Fruit fly (Drosophila melanogaster) whole organism, embryonic: ENCODE data around the gene CG6178.

Experiments used
- Awh ChIP-seq: fragments of 200-800 bp; sonication (Bioruptor generic); IDR thresholded peaks from 2 replicates; pipeline ENCODE4, ENCODE4 v1.3.6; 2022; ENCODE audit warnings: missing biosample characterization, missing genetic modification characterization
- B-H1 ChIP-seq: fragments of 200-800 bp; sonication (Bioruptor generic); IDR thresholded peaks from 3 replicates; pipeline ENCODE4 v1.3.6; 2022; ENCODE audit warnings: missing biosample characterization, missing genetic modification characterization
- B-H2 ChIP-seq: fragments of 200-800 bp; sonication (Bioruptor generic); optimal IDR thresholded peaks from 2 replicates; lab custom pipeline; 2018; ENCODE audit warnings: missing biosample characterization, mild to moderate bottlenecking, missing genetic modification characterization
- BtbVII ChIP-seq: fragments of 200-800 bp; sonication (Bioruptor generic); optimal IDR thresholded peaks from 3 replicates; lab custom pipeline; 2017; ENCODE audit warnings: missing biosample characterization, mild to moderate bottlenecking, missing genetic modification characterization
- CG11696 ChIP-seq: fragments of 200-800 bp; sonication (Bioruptor generic); IDR thresholded peaks from 2 replicates; pipeline ENCODE4 v1.3.6; 2022; ENCODE audit warnings: missing biosample characterization, missing genetic modification characterization
- CG12071 ChIP-seq: fragments of 200-800 bp; sonication (Bioruptor generic); optimal IDR thresholded peaks from 3 replicates; lab custom pipeline; 2018; ENCODE audit warnings: missing biosample characterization, mild to moderate bottlenecking, missing genetic modification characterization
- CG12219 ChIP-seq: fragments of 200-800 bp; sonication (Bioruptor generic); optimal IDR thresholded peaks from 3 replicates; lab custom pipeline; 2018; ENCODE audit warnings: missing biosample characterization, mild to moderate bottlenecking, missing genetic modification characterization
- CG13624 ChIP-seq: fragments of 200-800 bp; sonication (Bioruptor generic); optimal IDR thresholded peaks from 2 replicates; lab custom pipeline; 2016; ENCODE audit warnings: missing biosample characterization, missing genetic modification characterization
- CG14050 ChIP-seq: fragments of 200-800 bp; sonication (Bioruptor generic); IDR thresholded peaks from 3 replicates; pipeline ENCODE4 v1.3.6; 2022; ENCODE audit warnings: missing biosample characterization, missing genetic modification characterization
- CG16863 ChIP-seq: fragments of 200-800 bp; sonication (Bioruptor generic); optimal IDR thresholded peaks from 3 replicates; lab custom pipeline; 2016; ENCODE audit warnings: missing biosample characterization, missing genetic modification characterization
- CG17385 ChIP-seq: fragments of 200-800 bp; sonication (Bioruptor generic); optimal IDR thresholded peaks from 3 replicates; lab custom pipeline; 2018; ENCODE audit warnings: missing biosample characterization, mild to moderate bottlenecking, missing genetic modification characterization
- CG17829 ChIP-seq: fragments of 200-800 bp; optimal IDR thresholded peaks from 2 replicates; lab custom pipeline; 2019; ENCODE audit warnings: missing biosample characterization, mild to moderate bottlenecking, missing genetic modification characterization, moderate library complexity
- CG17912 ChIP-seq: fragments of 200-800 bp; sonication (Bioruptor generic); optimal IDR thresholded peaks from 2 replicates; lab custom pipeline; 2018; ENCODE audit warnings: missing biosample characterization, mild to moderate bottlenecking, missing genetic modification characterization
- CG18262 ChIP-seq: fragments of 200-800 bp; optimal IDR thresholded peaks from 3 replicates; lab custom pipeline; 2019; ENCODE audit warnings: missing biosample characterization, mild to moderate bottlenecking, missing genetic modification characterization, moderate library complexity
- CG18619 ChIP-seq: fragments of 200-800 bp; sonication (Bioruptor generic); optimal IDR thresholded peaks from 3 replicates; lab custom pipeline; 2017; ENCODE audit warnings: missing biosample characterization, mild to moderate bottlenecking, missing genetic modification characterization
- CG2120 ChIP-seq: fragments of 200-800 bp; sonication (Bioruptor generic); optimal IDR thresholded peaks from 3 replicates; lab custom pipeline; 2016; ENCODE audit warnings: missing biosample characterization, missing genetic modification characterization
- CG2129 ChIP-seq: fragments of 200-800 bp; sonication (Bioruptor generic); IDR thresholded peaks from 2 replicates; pipeline ENCODE4 v1.3.6; 2022; ENCODE audit warnings: missing biosample characterization, missing genetic modification characterization; ENCODE audit not compliant: partially characterized antibody
- CG2875 ChIP-seq: fragments of 200-800 bp; sonication (Bioruptor generic); optimal IDR thresholded peaks from 2 replicates; lab custom pipeline; 2017; ENCODE audit warnings: missing biosample characterization, mild to moderate bottlenecking, missing genetic modification characterization, missing genetic modification reagents
- CG34422 ChIP-seq: fragments of 200-800 bp; sonication (Bioruptor generic); IDR thresholded peaks from 3 replicates; pipeline ENCODE4 v1.3.6; 2022; ENCODE audit warnings: missing biosample characterization, missing genetic modification characterization
- CG4617 ChIP-seq: fragments of 200-800 bp; sonication (Bioruptor generic); optimal IDR thresholded peaks from 3 replicates; lab custom pipeline; 2016; ENCODE audit warnings: missing biosample characterization, missing genetic modification characterization, borderline replicate concordance
- CG7839 ChIP-seq: fragments of 200-800 bp; sonication (Bioruptor generic); optimal IDR thresholded peaks from 3 replicates; lab custom pipeline; 2018; ENCODE audit warnings: missing biosample characterization, mild to moderate bottlenecking, missing genetic modification characterization, moderate library complexity
- Doc2 ChIP-seq: fragments of 200-800 bp; sonication (Bioruptor generic); IDR thresholded peaks from 2 replicates; pipeline ENCODE4 v1.3.6; 2022; ENCODE audit warnings: missing biosample characterization, missing genetic modification characterization
- Dp ChIP-seq: fragments of 200-800 bp; sonication (Bioruptor generic); optimal IDR thresholded peaks from 2 replicates; lab custom pipeline; 2018; ENCODE audit warnings: missing biosample characterization, mild to moderate bottlenecking, missing genetic modification characterization, moderate library complexity
- Ets97D ChIP-seq: fragments of 200-800 bp; sonication (Bioruptor generic); optimal IDR thresholded peaks from 3 replicates; lab custom pipeline; 2016; ENCODE audit warnings: missing biosample characterization, missing genetic modification characterization
- HHEX ChIP-seq: fragments of 200-800 bp; sonication (Bioruptor generic); optimal IDR thresholded peaks from 3 replicates; lab custom pipeline; 2017; ENCODE audit warnings: missing biosample characterization, mild to moderate bottlenecking, missing genetic modification characterization, missing genetic modification reagents
- Hand ChIP-seq: fragments of 200-800 bp; sonication (Bioruptor generic); optimal IDR thresholded peaks from 2 replicates; lab custom pipeline; 2017; ENCODE audit warnings: mild to moderate bottlenecking, missing biosample characterization, missing genetic modification reagents, missing genetic modification characterization
- HmgD ChIP-seq: fragments of 200-800 bp; sonication (Bioruptor generic); optimal IDR thresholded peaks from 3 replicates; lab custom pipeline; 2016; ENCODE audit warnings: missing biosample characterization, missing genetic modification characterization
- Myb ChIP-seq: fragments of 200-800 bp; sonication (Bioruptor generic); optimal IDR thresholded peaks from 2 replicates; lab custom pipeline; 2016; ENCODE audit warnings: missing biosample characterization, missing genetic modification characterization
- Nf-YB ChIP-seq: fragments of 200-800 bp; sonication (Bioruptor generic); optimal IDR thresholded peaks from 3 replicates; lab custom pipeline; 2019; ENCODE audit warnings: missing biosample characterization, mild to moderate bottlenecking, missing genetic modification characterization, moderate library complexity
- Poxn ChIP-seq: fragments of 200-800 bp; sonication (Bioruptor generic); IDR thresholded peaks from 2 replicates; pipeline ENCODE4 v1.3.6; 2022; ENCODE audit warnings: missing biosample characterization, missing genetic modification characterization
- Sin3A ChIP-seq: fragments of >200 bp; optimal IDR thresholded peaks from 2 replicates; lab custom pipeline; 2018
- Sox102F ChIP-seq: fragments of 200-800 bp; sonication (Bioruptor generic); optimal IDR thresholded peaks from 2 replicates; lab custom pipeline; 2018; ENCODE audit warnings: missing biosample characterization, mild to moderate bottlenecking, missing genetic modification characterization, moderate library complexity
- Xbp1 ChIP-seq: fragments of 200-800 bp; sonication (Bioruptor generic); optimal IDR thresholded peaks from 3 replicates; lab custom pipeline; 2016; ENCODE audit warnings: missing biosample characterization, mild to moderate bottlenecking, missing genetic modification characterization
- al ChIP-seq: fragments of 200-800 bp; sonication (Bioruptor generic); IDR thresholded peaks from 2 replicates; pipeline ENCODE4 v1.3.6; 2022; ENCODE audit warnings: missing biosample characterization, missing genetic modification characterization
- caup ChIP-seq: fragments of 200-800 bp; sonication (Bioruptor generic); optimal IDR thresholded peaks from 3 replicates; lab custom pipeline; 2017; ENCODE audit warnings: missing biosample characterization, mild to moderate bottlenecking, missing genetic modification characterization, moderate library complexity; ENCODE audit not compliant: severe bottlenecking
- dpn ChIP-seq, 2 experiments: fragments of 200-800 bp; sonication (Bioruptor generic); optimal IDR thresholded peaks; 3 replicates each; lab custom pipeline; 2016; ENCODE audit warnings: missing biosample characterization in 2 of 2, missing genetic modification characterization in 2 of 2
- ewg ChIP-seq: fragments of 200-800 bp; sonication (Bioruptor generic); optimal IDR thresholded peaks from 3 replicates; lab custom pipeline; 2017; ENCODE audit warnings: mild to moderate bottlenecking, missing biosample characterization, missing genetic modification reagents, missing genetic modification characterization
- fd64A ChIP-seq: fragments of 200-800 bp; sonication (Bioruptor generic); optimal IDR thresholded peaks from 3 replicates; lab custom pipeline; 2018; ENCODE audit warnings: missing biosample characterization, mild to moderate bottlenecking, missing genetic modification characterization
- gt ChIP-seq: fragments of 200-800 bp; sonication (Bioruptor generic); IDR thresholded peaks from 2 replicates; pipeline ENCODE4 v1.3.6; 2022; ENCODE audit warnings: missing biosample characterization, missing genetic modification characterization
- hkb ChIP-seq, 2 experiments: fragments of 200-800 bp in 1 of 2; fragments of >200 bp in 1 of 2; sonication (Bioruptor generic) in 1 of 2; IDR thresholded peaks in 1 of 2; optimal IDR thresholded peaks in 1 of 2; 2 replicates each; pipeline versions ENCODE4 v1.3.6 to Lab custom; 2017 to 2022; ENCODE audit warnings: missing biosample characterization in 1 of 2, missing genetic modification characterization in 1 of 2
- phol ChIP-seq: fragments of 200-800 bp; sonication (Bioruptor generic); optimal IDR thresholded peaks from 3 replicates; lab custom pipeline; 2018; ENCODE audit warnings: missing biosample characterization, mild to moderate bottlenecking, missing genetic modification characterization, moderate library complexity
- pita ChIP-seq: fragments of 200-800 bp; sonication (Bioruptor generic); optimal IDR thresholded peaks from 2 replicates; lab custom pipeline; 2017; ENCODE audit warnings: missing biosample characterization, mild to moderate bottlenecking, missing genetic modification characterization
- salm ChIP-seq: fragments of 200-800 bp; sonication (Bioruptor generic); optimal IDR thresholded peaks from 2 replicates; lab custom pipeline; 2018; ENCODE audit warnings: missing biosample characterization, mild to moderate bottlenecking, missing genetic modification characterization
- sug ChIP-seq: fragments of 200-800 bp; optimal IDR thresholded peaks from 2 replicates; lab custom pipeline; 2019; ENCODE audit warnings: missing biosample characterization, mild to moderate bottlenecking, missing genetic modification characterization, moderate library complexity

The CG6178 gene

DNA sequence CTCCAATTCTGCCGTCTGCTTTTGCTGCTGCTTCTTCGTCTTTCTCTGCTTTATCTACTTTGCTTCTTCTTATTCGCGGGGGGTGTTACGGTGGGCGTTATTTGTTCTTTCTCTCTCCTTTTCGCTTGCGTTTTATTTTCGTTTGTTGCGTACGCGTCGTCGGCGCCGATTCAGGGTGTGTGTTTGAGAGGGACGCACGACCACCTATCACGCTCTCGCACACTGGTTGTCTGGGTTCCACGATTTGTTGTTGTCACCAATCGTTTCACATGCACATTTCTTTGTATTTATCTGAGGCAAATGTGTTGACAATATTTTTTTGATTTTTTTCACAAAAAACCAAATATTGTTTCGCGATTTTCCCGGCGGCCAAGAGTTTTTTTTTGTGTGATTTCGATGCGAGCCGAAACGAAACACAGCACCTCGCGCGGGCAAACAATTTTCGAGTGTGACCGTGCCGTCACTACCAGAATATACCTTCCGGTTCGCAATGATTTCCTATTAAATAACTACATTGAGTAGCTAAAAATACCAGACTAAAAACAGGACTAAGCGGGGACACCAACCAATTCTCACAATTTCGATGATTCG, 46.7 kb upstream of the CG6178 start, which contains the start of gene Syx1A (continued):
- TF ChIP-seq Myb (peak; percentile 11), B-H1 (GFP tag; lab: Robert Waterston, UW) (no peak), pita (GFP tag; lab: Kevin White, UChicago) (peak; percentile 70), gt (no peak), Nf-YB (GFP tag; lab: Kevin White, UChicago) (peak; percentile 23), ewg (peak; percentile 10), HmgD (GFP tag; lab: Kevin White, UChicago) (peak; percentile 1), Hand (GFP tag; lab: Kevin White, UChicago) (peak; percentile 2), CG2875 (GFP tag; lab: Kevin White, UChicago) (peak; percentile 3), Sin3A (lab: Kevin White, UChicago) (peak; percentile 1), hkb (optimal IDR thresholded peaks at IDR 0.05; lab: Kevin White, UChicago) (no peak), hkb (GFP tag; IDR thresholded peaks at IDR 0.05; lab: Robert Waterston, UW) (no peak), B-H2 (GFP tag; lab: Kevin White, UChicago) (no peak), salm (no peak), CG12219 (GFP tag; lab: Kevin White, UChicago) (peak; percentile 10), CG4617 (GFP tag; lab: Kevin White, UChicago) (peak; percentile 0), Xbp1 (GFP tag; lab: Kevin White, UChicago) (no peak), CG13624 (GFP tag; lab: Kevin White, UChicago) (peak; percentile 32), CG18619 (GFP tag; lab: Kevin White, UChicago) (peak; percentile 23), Dp (GFP tag; lab: Kevin White, UChicago) (peak; percentile 25), CG17829 (tag; lab: Kevin White, UChicago) (peak; percentile 64), CG16863 (GFP tag; lab: Kevin White, UChicago) (no peak), CG17385 (GFP tag; lab: Kevin White, UChicago) (peak; percentile 93), HHEX (GFP tag; lab: Kevin White, UChicago) (peak; percentile 13), dpn (GFP tag; optimal IDR thresholded peaks at IDR 0.05; lab: Kevin White, UChicago) (peak in 1 of 2 experiments; percentile 6), CG12071 (GFP tag; lab: Kevin White, UChicago) (peak; percentile 22), CG2129 (GFP tag; lab: Robert Waterston, UW) (no peak), phol (tag; lab: Kevin White, UChicago) (peak; percentile 20), Ets97D (peak; percentile 74), CG7839 (tag; lab: Kevin White, UChicago) (peak; percentile 25), Sox102F (GFP tag; lab: Kevin White, UChicago) (no peak), Awh (GFP tag; lab: Robert Waterston, UW) (no peak), Doc2 (GFP tag; lab: Robert Waterston, UW) (no peak), BtbVII (GFP tag; lab: Kevin White, UChicago) (peak; percentile 36), CG2120 (GFP tag; lab: Kevin White, UChicago) (peak; percentile 22), CG14050 (GFP tag; lab: Robert Waterston, UW) (no peak), CG34422 (GFP tag; lab: Robert Waterston, UW) (no peak), caup (GFP tag; lab: Kevin White, UChicago) (peak; percentile 28), sug (tag; lab: Kevin White, UChicago) (peak; percentile 100), CG17912 (peak; percentile 22), Poxn (GFP tag; lab: Robert Waterston, UW) (no peak), CG11696 (GFP tag; lab: Robert Waterston, UW) (no peak), CG18262 (tag; lab: Kevin White, UChicago) (peak; percentile 26), fd64A (GFP tag; lab: Kevin White, UChicago) (peak; percentile 15), al (GFP tag; lab: Robert Waterston, UW) (no peak)
